Fruit fly (Drosophila melanogaster): ENCODE results near the gene Ilp3.

dm6 chr3L:9837053-9837452 lies 35.1 kb upstream of the Ilp3 start:
- TF ChIP-seq Crg-1 (GFP tag; optimal IDR thresholded peaks at IDR 0.05) (no peak), cnc (optimal IDR thresholded peaks at IDR 0.05) (no peak), CG14711 (tag; optimal IDR thresholded peaks at IDR 0.05) (no peak), pad (GFP tag; optimal IDR thresholded peaks at IDR 0.05) (no peak), kay (GFP tag; ENCODE audit: borderline replicate concordance) (no peak), CG12768 (GFP tag; optimal IDR thresholded peaks at IDR 0.05) (no peak), Clk (GFP tag; optimal IDR thresholded peaks at IDR 0.05) (no peak), cic (GFP tag; optimal IDR thresholded peaks at IDR 0.05) (no peak), CG7101 (tag; optimal IDR thresholded peaks at IDR 0.05) (no peak)
